Worm (Caenorhabditis elegans) whole organism, midembryonic: Measurements from ENCODE around the gene hrpk-2.

Experiments
- T22C8.4 ChIP-seq: fragments of 200-800 bp; sonication (Bioruptor generic); IDR thresholded peaks from 2 replicates; pipeline ENCODE4 v1.3.6; 2022; ENCODE audit warnings: missing genetic modification characterization, missing compliant biosample characterization
- cog-1 ChIP-seq: sonication (generic microtip); optimal IDR thresholded peaks from 2 replicates; lab custom pipeline; 2016; ENCODE audit warnings: missing genetic modification characterization, missing compliant biosample characterization
- flt-1 ChIP-seq: fragments of 200-800 bp; sonication (Bioruptor generic); IDR thresholded peaks from 2 replicates; pipeline ENCODE4 v1.3.6; 2022; ENCODE audit warnings: missing genetic modification characterization, missing compliant biosample characterization
- ref-1 ChIP-seq: fragments of 200-800 bp; sonication (Bioruptor generic); conservative IDR thresholded peaks from 2 replicates; pipeline ENCODE4 v1.3.6; 2022; ENCODE audit warnings: missing genetic modification reagents, missing genetic modification characterization, missing compliant biosample characterization
- tab-1 ChIP-seq: fragments of 200-800 bp; sonication (Bioruptor generic); IDR thresholded peaks from 2 replicates; pipeline ENCODE4 v1.3.6; 2022; ENCODE audit warnings: missing genetic modification characterization, missing compliant biosample characterization
- ztf-29 ChIP-seq: fragments of 200-800 bp; sonication (Bioruptor generic); IDR thresholded peaks from 2 replicates; pipeline ENCODE4 v1.3.6; 2022; ENCODE audit warnings: missing genetic modification reagents, missing genetic modification characterization, missing compliant biosample characterization

DNA sequence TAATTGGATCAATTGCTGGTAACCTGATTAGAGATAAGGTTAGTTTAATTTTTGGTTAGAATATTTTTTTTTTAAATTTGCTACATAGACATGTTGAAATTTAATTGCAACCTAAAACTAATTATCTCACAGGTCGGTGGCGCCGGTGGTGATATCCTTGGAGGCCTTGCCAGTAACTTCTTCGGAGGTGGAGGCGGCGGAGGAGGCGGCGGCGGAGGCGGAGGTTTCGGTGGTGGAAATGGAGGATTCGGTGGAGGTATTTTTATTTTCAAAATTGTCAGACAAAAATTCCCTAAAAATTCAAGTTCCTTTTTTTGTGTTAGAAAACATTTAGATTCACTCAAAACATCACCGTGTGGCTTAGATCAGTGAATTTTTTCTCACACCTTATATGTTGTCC, 5.7 kb upstream of the hrpk-2 start:
- TF ChIP-seq flt-1 (GFP tag; lab: Robert Waterston, UW), result no peak
- TF ChIP-seq cog-1 (tag; lab: Kevin White, UChicago), result no peak
- TF ChIP-seq T22C8.4 (GFP tag; lab: Robert Waterston, UW), result no peak
- no peak for TF ChIP-seq ref-1 (GFP tag; lab: Robert Waterston, UW)
- TF ChIP-seq ztf-29 (GFP tag; lab: Robert Waterston, UW), result no peak
- TF ChIP-seq tab-1 (GFP tag; lab: Robert Waterston, UW), result no peak
